Worm (Caenorhabditis elegans) whole organism, early embryonic: ENCODE data around the gene Y53G8AL.3.

Experiments used
- B0310.2 ChIP-seq: sonication (generic microtip); optimal IDR thresholded peaks from 2 replicates; lab custom pipeline; 2016; ENCODE audit warnings: mild to moderate bottlenecking, missing genetic modification characterization, missing compliant biosample characterization
- ama-1 ChIP-seq: fragments of 150-350 bp; optimal IDR thresholded peaks from 2 replicates; lab custom pipeline; 2014
- ets-7 ChIP-seq: sonication (generic microtip); optimal IDR thresholded peaks from 2 replicates; lab custom pipeline; 2016; ENCODE audit warnings: missing genotype, missing genetic modification characterization, missing compliant biosample characterization
- flt-1 ChIP-seq: fragments of 200-800 bp; sonication (Bioruptor generic); IDR thresholded peaks from 2 replicates; pipeline ENCODE4 v1.3.6; 2022; ENCODE audit warnings: missing genetic modification characterization, missing compliant biosample characterization
- hmg-4 ChIP-seq: fragments of 200-800 bp; sonication (Bioruptor generic); optimal IDR thresholded peaks from 2 replicates; lab custom pipeline; 2018; ENCODE audit warnings: mild to moderate bottlenecking, missing genetic modification characterization, missing compliant biosample characterization
- hnd-1 ChIP-seq: sonication (generic microtip); optimal IDR thresholded peaks from 2 replicates; lab custom pipeline; 2016; ENCODE audit warnings: missing genetic modification characterization, missing compliant biosample characterization
- pes-1 ChIP-seq: fragments of 200-800 bp; sonication (Bioruptor generic); IDR thresholded peaks from 2 replicates; pipeline ENCODE4 v1.3.6; 2022; ENCODE audit warnings: missing genetic modification reagents, missing genetic modification characterization, missing compliant biosample characterization
- scrt-1 ChIP-seq: fragments of 200-800 bp; sonication (Bioruptor generic); IDR thresholded peaks from 2 replicates; pipeline ENCODE4 v1.3.6; 2022; ENCODE audit warnings: missing genetic modification characterization, missing compliant biosample characterization
- sea-1 ChIP-seq: fragments of 200-800 bp; sonication (Bioruptor generic); conservative IDR thresholded peaks from 2 replicates; pipeline ENCODE4 v1.3.6; 2022; ENCODE audit warnings: missing genetic modification characterization, missing compliant biosample characterization
- tbx-11 ChIP-seq: fragments of 200-800 bp; sonication (Bioruptor generic); IDR thresholded peaks from 2 replicates; pipeline ENCODE4 v1.3.6; 2022; ENCODE audit warnings: missing genetic modification characterization, missing compliant biosample characterization
- tbx-37 ChIP-seq: fragments of 200-800 bp; sonication (Bioruptor generic); conservative IDR thresholded peaks from 2 replicates; pipeline ENCODE4 v1.3.6; 2022; ENCODE audit warnings: missing genetic modification reagents, missing genetic modification characterization, missing compliant biosample characterization

ce11 chrIII:3279304-3279703 is 26.4 kb upstream of the Y53G8AL.3 start:
- TF ChIP-seq tbx-11 (GFP tag; lab: Robert Waterston, UW) (no peak), flt-1 (GFP tag; lab: Robert Waterston, UW) (no peak), hmg-4 (GFP tag; lab: Kevin White, UChicago) (no peak), ama-1 (lab: Kevin White, UChicago) (no peak), sea-1 (GFP tag; lab: Robert Waterston, UW) (no peak), B0310.2 (tag; lab: Kevin White, UChicago) (no peak), ets-7 (tag; lab: Kevin White, UChicago) (no peak), pes-1 (GFP tag; lab: Robert Waterston, UW) (no peak), tbx-37 (GFP tag; lab: Robert Waterston, UW) (no peak), scrt-1 (GFP tag; lab: Robert Waterston, UW) (no peak), hnd-1 (tag; lab: Kevin White, UChicago) (no peak)
